Worm (Caenorhabditis elegans) whole organism, midembryonic: ENCODE results near the gene C39E9.7.

Source experiments
- T22C8.4 ChIP-seq: fragments of 200-800 bp; sonication (Bioruptor generic); IDR thresholded peaks from 2 replicates; pipeline ENCODE4 v1.3.6; 2022; ENCODE audit warnings: missing genetic modification characterization, missing compliant biosample characterization
- cog-1 ChIP-seq: sonication (generic microtip); optimal IDR thresholded peaks from 2 replicates; lab custom pipeline; 2016; ENCODE audit warnings: missing genetic modification characterization, missing compliant biosample characterization
- flt-1 ChIP-seq: fragments of 200-800 bp; sonication (Bioruptor generic); IDR thresholded peaks from 2 replicates; pipeline ENCODE4 v1.3.6; 2022; ENCODE audit warnings: missing genetic modification characterization, missing compliant biosample characterization
- klf-2 ChIP-seq: fragments of 200-800 bp; sonication (Bioruptor generic); conservative IDR thresholded peaks from 2 replicates; pipeline ENCODE4 v1.3.6; 2022; ENCODE audit warnings: missing genetic modification reagents, missing genetic modification characterization, missing compliant biosample characterization
- med-1 ChIP-seq: sonication (generic microtip); optimal IDR thresholded peaks from 2 replicates; lab custom pipeline; 2017; ENCODE audit warnings: missing genetic modification characterization, mild to moderate bottlenecking, missing compliant biosample characterization, antibody characterized with exemption, missing genetic modification reagents; ENCODE audit not compliant: insufficient read depth
- ref-1 ChIP-seq: fragments of 200-800 bp; sonication (Bioruptor generic); conservative IDR thresholded peaks from 2 replicates; pipeline ENCODE4 v1.3.6; 2022; ENCODE audit warnings: missing genetic modification reagents, missing genetic modification characterization, missing compliant biosample characterization
- tab-1 ChIP-seq: fragments of 200-800 bp; sonication (Bioruptor generic); IDR thresholded peaks from 2 replicates; pipeline ENCODE4 v1.3.6; 2022; ENCODE audit warnings: missing genetic modification characterization, missing compliant biosample characterization
- ztf-23 ChIP-seq: fragments of 200-800 bp; sonication (Bioruptor generic); IDR thresholded peaks from 2 replicates; pipeline ENCODE4 v1.3.6; 2022; ENCODE audit warnings: missing genetic modification reagents, missing genetic modification characterization, missing compliant biosample characterization

ce11 chrIV:13026762-13027161 lies 49.8 kb downstream of the C39E9.7 start:
- no peak for TF ChIP-seq flt-1
- no peak for TF ChIP-seq ztf-23
- TF ChIP-seq tab-1 (GFP tag; lab: Robert Waterston, UW) = no peak
- TF ChIP-seq med-1 (GFP tag; lab: Kevin White, UChicago) = no peak
- TF ChIP-seq klf-2 (GFP tag; lab: Robert Waterston, UW) = no peak
- no peak for TF ChIP-seq cog-1 (tag; lab: Kevin White, UChicago)
- no peak for TF ChIP-seq T22C8.4
- TF ChIP-seq ref-1 (GFP tag; lab: Robert Waterston, UW) = no peak
